Fruit fly (Drosophila melanogaster) Kc167 (cell line): ENCODE results near the gene firl.

Source experiments
- Myc ChIP-seq: fragments of >200 bp; optimal IDR thresholded peaks from 2 replicates; lab custom pipeline; 2017; ENCODE audit warnings: missing external identifiers
- Sin3A ChIP-seq: fragments of >200 bp; optimal IDR thresholded peaks from 2 replicates; lab custom pipeline; 2018; ENCODE audit warnings: missing external identifiers
- h ChIP-seq: fragments of >200 bp; optimal IDR thresholded peaks from 3 replicates; lab custom pipeline; 2018; ENCODE audit warnings: missing external identifiers
- insv ChIP-seq: fragments of >200 bp; optimal IDR thresholded peaks from 3 replicates; lab custom pipeline; 2018; ENCODE audit warnings: missing external identifiers
- psq ChIP-seq: fragments of >200 bp; optimal IDR thresholded peaks from 2 replicates; lab custom pipeline; 2017; ENCODE audit warnings: missing external identifiers
- ttk ChIP-seq: sonication (Bioruptor generic); optimal IDR thresholded peaks from 2 replicates; lab custom pipeline; 2017; ENCODE audit warnings: missing external identifiers

Gene firl

DNA sequence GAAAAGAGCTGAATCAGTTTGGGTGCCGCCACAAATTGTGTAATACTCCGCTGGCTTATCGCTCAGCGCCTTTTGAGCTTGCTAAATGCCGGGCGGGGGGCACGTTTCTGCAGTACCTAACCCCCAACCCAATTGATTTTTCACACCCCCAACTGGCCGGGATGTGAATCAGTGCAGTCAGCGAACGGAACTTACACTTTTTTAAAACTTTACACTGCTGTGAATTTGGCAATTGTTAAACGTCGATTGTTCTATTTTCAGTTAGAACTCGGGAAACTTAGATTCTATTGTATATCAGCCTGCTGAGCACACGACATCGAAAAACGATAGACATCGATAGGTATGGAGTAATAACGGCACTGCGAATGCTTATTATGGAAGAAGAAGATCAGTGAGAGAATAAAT lies 28.4 kb downstream of the firl start, which contains the start of gene Tom70:
Gene Tom70, minus strand, starts transcription at position 335 of the 405 bp plus-strand sequence.
- TF ChIP-seq Sin3A: no peak
- TF ChIP-seq psq: no peak
- no peak for TF ChIP-seq insv (lab: Kevin White, UChicago)
- TF ChIP-seq ttk: no peak
- no peak for TF ChIP-seq Myc (lab: Kevin White, UChicago)

DNA sequence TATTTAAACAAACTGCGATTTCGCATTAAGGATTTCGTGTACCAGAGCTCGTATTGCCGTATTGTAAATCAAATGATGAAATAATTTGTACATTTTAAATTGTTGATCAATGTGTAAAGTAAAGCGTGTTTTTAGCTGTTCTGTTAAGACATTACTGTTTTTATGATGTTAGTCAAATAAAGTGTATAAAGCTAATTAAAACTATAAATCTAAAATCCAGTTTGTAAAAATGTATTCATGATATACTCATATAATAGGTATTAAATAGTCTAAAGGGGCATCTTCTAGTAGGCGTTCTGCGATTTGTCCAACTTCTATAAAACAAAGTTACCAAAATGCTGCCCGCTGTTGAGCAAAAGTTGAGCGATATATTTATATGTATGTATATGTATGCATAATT lies 32.7 kb downstream of the firl start, which contains the start of gene CG18788:
Gene CG18788, plus strand, starts transcription at position 301 of the 400 bp plus-strand sequence.
- TF ChIP-seq h (lab: Kevin White, UChicago) (no peak), ttk (no peak), Myc (lab: Kevin White, UChicago) (no peak), insv (lab: Kevin White, UChicago) (no peak), Sin3A (no peak), psq (no peak)

DNA sequence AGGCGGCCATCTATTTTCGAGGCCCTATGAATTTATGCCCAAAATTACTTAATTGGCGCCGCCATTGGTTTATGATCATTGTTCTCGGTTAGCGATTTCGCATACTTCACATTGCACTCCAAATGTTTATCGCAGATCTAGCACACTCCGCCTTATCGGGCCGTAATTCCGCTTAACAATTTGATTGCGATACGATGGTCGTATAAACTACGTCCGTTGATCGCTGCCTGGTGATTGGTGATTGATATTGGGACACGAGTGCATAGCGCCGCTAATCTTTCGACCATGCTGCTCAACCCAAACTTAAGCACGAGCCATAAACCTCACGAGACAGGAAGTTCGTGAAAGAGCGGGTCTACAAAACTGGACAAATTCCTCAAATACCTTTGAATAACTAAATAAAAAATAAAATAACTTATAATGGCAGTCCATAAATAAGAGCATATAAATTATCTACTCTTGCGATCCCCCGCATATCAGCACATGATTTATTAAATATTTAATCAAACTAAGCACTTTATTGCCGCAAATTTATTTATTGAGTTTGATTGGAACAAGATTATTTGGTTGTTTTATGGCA lies 35.9 kb downstream of the firl start:
- TF ChIP-seq ttk (no peak), Sin3A (no peak), Myc (lab: Kevin White, UChicago) (no peak), h (lab: Kevin White, UChicago) (no peak), psq (no peak), insv (lab: Kevin White, UChicago) (no peak)

DNA sequence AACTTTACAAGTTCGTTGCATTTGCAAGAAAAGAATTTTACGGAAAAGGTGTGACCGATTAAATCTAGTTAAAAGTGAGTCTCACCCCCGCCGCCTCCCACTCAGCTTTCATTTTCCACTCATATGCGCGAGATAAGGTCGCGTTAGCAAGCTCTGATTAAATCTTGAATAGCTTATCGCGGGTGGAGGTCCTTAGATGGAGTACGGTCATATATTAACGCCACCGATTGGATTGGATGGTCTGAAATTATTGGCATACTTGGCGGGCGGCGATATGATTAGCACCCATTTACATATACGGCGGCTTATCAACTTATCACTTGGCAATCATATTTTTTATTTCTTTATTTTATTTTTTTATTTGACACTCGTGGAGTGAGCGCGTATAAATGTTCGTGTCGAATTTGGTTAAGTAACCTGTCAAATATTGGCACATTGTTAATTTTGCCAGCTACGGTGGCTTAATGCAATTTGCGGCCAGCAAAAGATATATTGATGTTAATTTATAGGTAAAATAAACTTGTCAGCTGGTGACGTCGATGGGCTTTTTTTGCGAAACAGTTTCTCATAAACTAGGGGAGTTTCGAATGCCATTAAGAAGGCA lies 36.9 kb downstream of the firl start:
- TF ChIP-seq insv (lab: Kevin White, UChicago): no peak
- TF ChIP-seq h (lab: Kevin White, UChicago): no peak
- TF ChIP-seq Sin3A: no peak
- TF ChIP-seq Myc (lab: Kevin White, UChicago): no peak
- TF ChIP-seq psq: no peak
- TF ChIP-seq ttk: no peak

DNA sequence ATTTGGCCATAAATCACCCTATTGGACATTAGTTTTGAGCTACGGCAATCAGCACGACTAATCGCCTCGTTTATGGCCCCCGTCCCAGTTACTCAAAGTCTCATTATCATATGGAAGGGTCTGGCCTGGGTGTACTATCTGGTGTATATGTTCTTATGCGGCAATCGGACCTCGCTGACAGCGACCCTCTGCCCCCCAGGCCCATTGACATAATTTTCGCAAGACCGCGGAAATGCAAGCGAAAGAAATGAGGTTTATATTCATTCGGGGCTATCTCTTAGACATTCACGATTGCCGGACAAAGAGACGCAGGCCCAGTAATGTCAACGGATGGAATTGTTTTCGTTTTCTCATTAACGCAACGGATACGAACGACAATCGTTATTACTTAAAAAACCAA lies 37.8 kb downstream of the firl start:
- TF ChIP-seq Myc (lab: Kevin White, UChicago) (no peak), psq (no peak), Sin3A (no peak), h (lab: Kevin White, UChicago) (no peak)

DNA sequence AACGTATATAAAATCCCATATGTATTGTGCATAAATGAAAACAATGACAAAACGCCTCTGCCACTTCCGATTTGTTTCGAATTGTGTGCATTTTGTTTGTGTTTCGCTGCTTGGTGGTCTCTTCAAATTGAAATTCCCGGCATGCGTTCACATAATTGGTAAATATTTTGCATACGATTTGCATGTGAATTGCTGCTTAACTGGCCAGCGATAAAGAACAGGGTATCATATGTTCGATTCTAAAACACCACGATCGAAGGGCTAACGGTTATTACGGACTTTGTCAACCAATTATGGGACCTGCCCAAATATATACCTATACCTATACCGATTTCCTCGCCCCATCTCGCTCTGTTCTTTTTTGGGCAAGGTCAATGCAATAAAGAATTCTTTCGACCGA lies 38.5 kb downstream of the firl start:
- no peak for TF ChIP-seq Myc (lab: Kevin White, UChicago)
- TF ChIP-seq insv (lab: Kevin White, UChicago): no peak
- no peak for TF ChIP-seq psq
- no peak for TF ChIP-seq ttk
- TF ChIP-seq Sin3A: no peak
- no peak for TF ChIP-seq h (lab: Kevin White, UChicago)

DNA sequence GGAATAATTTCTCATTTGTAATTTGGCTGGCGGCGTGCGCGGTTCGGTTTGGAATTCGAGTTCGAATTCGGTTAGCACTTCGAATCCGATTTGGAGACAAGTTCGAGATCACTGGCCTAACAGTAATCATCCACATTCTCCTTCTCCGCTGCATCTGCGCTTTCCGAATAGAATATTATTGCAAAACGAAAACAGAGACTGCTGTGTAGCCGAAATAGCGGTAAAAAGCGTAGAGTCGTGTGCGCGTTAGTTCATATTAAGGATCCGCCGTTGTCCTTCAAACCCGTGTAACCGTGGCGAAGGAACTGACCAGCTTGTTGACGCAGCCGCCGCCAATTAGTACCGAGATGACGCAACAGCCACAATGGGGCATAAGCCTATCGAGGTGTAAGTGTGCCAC lies 39.1 kb downstream of the firl start, which contains the start of gene dmGlut:
Gene dmGlut, plus strand, starts transcription at position 4 of the 400 bp plus-strand sequence.
- no peak for TF ChIP-seq ttk
- no peak for TF ChIP-seq insv (lab: Kevin White, UChicago)
- TF ChIP-seq Myc (lab: Kevin White, UChicago): no peak

DNA sequence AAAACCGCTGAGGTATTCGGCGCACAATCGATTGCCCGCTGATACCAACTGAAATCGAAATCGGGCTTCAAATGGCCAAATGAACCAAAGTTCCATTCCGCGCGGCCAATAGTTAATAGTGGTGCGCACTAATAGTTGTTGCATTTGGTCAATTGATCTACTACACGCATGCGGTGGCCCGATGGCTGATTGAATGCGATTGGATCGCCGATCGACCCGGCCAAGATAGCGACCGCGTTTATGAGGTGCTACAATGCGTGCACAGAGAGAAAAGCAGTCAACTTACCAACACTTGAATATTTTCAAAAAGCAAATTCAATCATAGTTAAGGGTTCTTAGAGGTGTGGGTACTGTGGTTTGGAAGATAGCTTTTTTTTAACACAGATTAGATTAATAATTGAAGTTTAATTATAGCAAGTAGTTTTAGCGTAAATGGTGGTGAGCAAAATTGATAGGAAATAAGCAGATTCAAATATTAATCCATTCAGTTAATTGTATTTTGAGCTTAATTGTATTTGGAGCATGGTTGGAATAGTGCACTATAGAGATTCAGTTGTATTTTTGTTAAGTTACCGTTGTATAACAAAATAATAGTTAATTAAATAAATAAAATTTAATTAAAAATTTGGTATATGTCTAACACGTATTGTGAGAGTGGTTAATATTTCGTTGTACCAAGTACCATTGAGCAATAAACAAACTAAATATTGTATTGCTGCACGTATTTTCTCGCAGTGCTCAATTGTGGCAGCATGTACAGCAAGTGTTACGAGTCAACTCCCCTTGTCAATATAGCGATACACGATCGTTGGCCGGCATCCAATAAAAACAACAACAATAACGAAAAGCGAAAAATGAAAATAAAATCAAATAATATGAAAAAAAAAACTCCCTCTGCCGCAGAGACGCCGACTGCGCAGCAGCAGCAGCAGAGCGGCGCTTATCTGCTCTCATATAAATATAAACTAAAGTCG lies 39.8 kb downstream of the firl start:
- no peak for TF ChIP-seq insv (lab: Kevin White, UChicago)
- no peak for TF ChIP-seq Sin3A
- no peak for TF ChIP-seq ttk
- TF ChIP-seq Myc (lab: Kevin White, UChicago): no peak
- no peak for TF ChIP-seq h (lab: Kevin White, UChicago)
- TF ChIP-seq psq: no peak

DNA sequence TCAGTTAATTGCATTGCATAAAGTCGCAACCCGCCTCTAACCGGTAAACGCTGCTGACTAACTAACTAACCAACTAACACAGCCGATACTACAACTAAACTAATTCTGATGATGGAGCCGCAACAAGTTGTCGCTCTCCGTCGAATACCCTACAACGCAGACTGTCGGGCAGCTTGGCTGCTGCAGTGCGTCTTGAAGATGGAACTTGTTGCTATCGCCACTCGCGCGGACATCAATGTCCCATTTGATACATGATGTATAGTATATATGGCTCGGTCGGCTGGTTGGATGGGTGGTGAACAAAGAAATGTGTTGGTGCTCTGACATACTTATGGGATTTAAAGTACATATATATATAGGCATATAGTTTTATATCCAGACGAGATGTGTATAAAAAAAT lies 41.1 kb downstream of the firl start:
- TF ChIP-seq h (lab: Kevin White, UChicago): no peak
- TF ChIP-seq psq: no peak

DNA sequence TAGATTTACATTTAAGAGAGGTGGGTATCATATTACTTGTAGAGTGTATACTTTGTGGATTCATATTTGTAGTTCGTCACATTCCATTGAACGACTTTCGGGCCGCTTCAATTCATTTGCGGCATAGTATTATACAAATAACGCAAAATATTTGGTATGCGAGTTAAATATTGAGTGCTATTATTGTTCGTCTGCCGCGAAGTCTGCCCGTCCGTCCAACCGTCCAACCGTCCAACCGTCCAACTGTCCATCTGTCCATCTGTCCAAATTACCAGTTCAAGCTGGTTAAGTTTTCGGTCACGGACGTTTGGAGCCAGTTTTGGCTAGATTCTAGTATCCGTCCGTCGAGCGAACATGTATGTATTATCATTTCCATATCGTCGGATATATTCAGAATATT lies 42.5 kb downstream of the firl start:
- TF ChIP-seq h (lab: Kevin White, UChicago): no peak
- no peak for TF ChIP-seq Myc (lab: Kevin White, UChicago)
- TF ChIP-seq Sin3A: no peak
- TF ChIP-seq ttk: no peak
- TF ChIP-seq psq: no peak
- TF ChIP-seq insv (lab: Kevin White, UChicago): no peak

DNA sequence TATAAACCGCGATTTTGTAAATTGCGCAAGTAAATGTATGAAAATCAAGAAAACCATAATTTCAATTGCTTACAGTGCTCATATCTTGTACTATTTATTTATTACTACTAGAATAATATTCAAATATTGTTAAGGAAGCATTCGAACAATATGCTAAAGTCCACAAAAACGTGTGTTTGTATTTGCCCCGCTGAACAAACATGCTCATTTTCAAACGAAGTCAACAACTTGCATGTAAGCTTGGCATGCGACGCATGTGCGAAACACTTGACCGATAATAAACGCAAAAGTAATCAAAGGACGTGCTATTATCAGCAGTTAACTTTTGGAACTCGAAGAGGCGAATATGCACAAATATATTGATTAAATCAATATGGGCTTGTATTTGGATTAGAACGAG lies 45.4 kb downstream of the firl start:
- TF ChIP-seq h (lab: Kevin White, UChicago) (no peak), Sin3A (no peak), psq (no peak), Myc (lab: Kevin White, UChicago) (no peak), ttk (no peak), insv (lab: Kevin White, UChicago) (no peak)

DNA sequence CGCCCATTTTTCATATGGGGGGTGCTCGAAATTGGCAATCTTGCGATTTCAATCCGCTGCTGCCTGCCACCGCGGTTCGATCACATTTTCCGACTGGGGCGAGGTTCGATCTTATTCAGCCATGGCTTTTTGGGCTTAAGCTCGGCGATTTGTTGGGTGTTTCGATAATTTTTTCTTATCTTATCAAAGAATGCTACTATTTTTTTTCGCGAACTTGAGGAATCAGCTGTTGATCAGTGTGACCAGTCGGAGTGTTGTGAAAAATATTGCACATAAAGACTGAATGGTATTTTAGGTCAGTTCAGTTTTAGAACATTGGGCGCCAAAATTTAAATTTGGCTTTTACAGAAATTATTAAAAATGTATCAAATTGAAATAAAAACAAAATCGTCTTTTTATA lies 45.8 kb downstream of the firl start, which contains the start of gene Wdr81:
Gene Wdr81, minus strand, starts transcription at position 226 of the 400 bp plus-strand sequence.
- TF ChIP-seq Myc (lab: Kevin White, UChicago) (no peak), psq (no peak)
